Worm (Caenorhabditis elegans) whole organism, young adult: ENCODE measurements around the gene T28A8.8.

ENCODE experiments used
- B0336.3 ChIP-seq: fragments of 200-800 bp; sonication (Bioruptor generic); IDR thresholded peaks from 2 replicates; pipeline ENCODE4 v1.3.6; 2022; ENCODE audit warnings: missing genetic modification characterization, missing compliant biosample characterization
- K11D2.4 ChIP-seq: fragments of 200-800 bp; sonication (Bioruptor generic); IDR thresholded peaks from 2 replicates; pipeline ENCODE4 v1.3.6; 2022; ENCODE audit warnings: missing genetic modification reagents, missing genetic modification characterization, missing compliant biosample characterization
- K12H6.12 ChIP-seq: fragments of 200-800 bp; sonication (Bioruptor generic); optimal IDR thresholded peaks from 2 replicates; lab custom pipeline; 2018; ENCODE audit warnings: mild to moderate bottlenecking, missing genetic modification characterization, missing compliant biosample characterization
- ZK185.1 ChIP-seq: sonication (generic microtip); optimal IDR thresholded peaks from 2 replicates; lab custom pipeline; 2016; ENCODE audit warnings: mild to moderate bottlenecking, missing genetic modification characterization, missing compliant biosample characterization; ENCODE audit not compliant: poor library complexity, severe bottlenecking
- ama-1 ChIP-seq, 3 experiments: fragments of 150-350 bp in 1 of 3; sonication (generic microtip) in 2 of 3; optimal IDR thresholded peaks; 2 replicates each; lab custom pipeline; 2014 to 2018; ENCODE audit warnings: missing biosample characterization in 2 of 3, missing genetic modification characterization in 2 of 3, missing genetic modification reagents in 2 of 3
- attf-5 ChIP-seq: fragments of 200-800 bp; sonication (Bioruptor generic); optimal IDR thresholded peaks from 2 replicates; lab custom pipeline; 2018; ENCODE audit warnings: mild to moderate bottlenecking, missing genetic modification characterization, missing compliant biosample characterization
- cebp-1 ChIP-seq, 2 experiments: fragments of 200-800 bp in 1 of 2; sonication (Bioruptor generic) in 1 of 2; sonication (generic microtip) in 1 of 2; IDR thresholded peaks in 1 of 2; optimal IDR thresholded peaks in 1 of 2; 2 replicates each; pipeline versions ENCODE4 v1.3.6 to Lab custom; 2017 to 2022; ENCODE audit warnings: missing compliant biosample characterization in 2 of 2, missing genetic modification characterization in 2 of 2, mild to moderate bottlenecking in 1 of 2, missing genetic modification reagents in 1 of 2, moderate library complexity in 1 of 2
- chd-7 ChIP-seq: sonication (generic microtip); optimal IDR thresholded peaks from 2 replicates; lab custom pipeline; 2016; ENCODE audit warnings: mild to moderate bottlenecking, missing genetic modification characterization, moderate library complexity, missing compliant biosample characterization
- dox-1 ChIP-seq: fragments of 200-800 bp; sonication (Bioruptor generic); IDR thresholded peaks from 2 replicates; pipeline ENCODE4 v1.3.6; 2022; ENCODE audit warnings: missing genetic modification reagents, missing genetic modification characterization, missing compliant biosample characterization
- egl-18 ChIP-seq: fragments of 200-800 bp; sonication (Bioruptor generic); IDR thresholded peaks from 2 replicates; pipeline ENCODE4 v1.3.6; 2022; ENCODE audit warnings: missing genetic modification reagents, missing genetic modification characterization, missing compliant biosample characterization
- hmg-1.2 ChIP-seq: fragments of 200-800 bp; sonication (Bioruptor generic); IDR thresholded peaks from 2 replicates; pipeline ENCODE4 v1.3.6; 2022; ENCODE audit warnings: missing genetic modification reagents, missing genetic modification characterization, missing compliant biosample characterization
- let-607 ChIP-seq, 2 experiments: fragments of 200-800 bp in 1 of 2; sonication (Bioruptor generic) in 1 of 2; sonication (generic microtip) in 1 of 2; optimal IDR thresholded peaks; 2 replicates each; lab custom pipeline; 2016 to 2018; ENCODE audit warnings: mild to moderate bottlenecking in 2 of 2, missing compliant biosample characterization in 2 of 2, missing genetic modification characterization in 2 of 2, moderate library complexity in 2 of 2, missing genotype in 1 of 2
- lin-40 ChIP-seq: sonication (generic microtip); optimal IDR thresholded peaks from 2 replicates; lab custom pipeline; 2016; ENCODE audit warnings: missing genetic modification characterization, mild to moderate bottlenecking, missing compliant biosample characterization, missing genotype, missing genetic modification reagents
- lin-54 ChIP-seq: fragments of 200-800 bp; sonication (Bioruptor generic); optimal IDR thresholded peaks from 2 replicates; lab custom pipeline; 2018; ENCODE audit warnings: mild to moderate bottlenecking, missing genetic modification characterization, missing compliant biosample characterization
- lsl-1 ChIP-seq: fragments of 200-800 bp; sonication (Bioruptor generic); optimal IDR thresholded peaks from 2 replicates; lab custom pipeline; 2018; ENCODE audit warnings: mild to moderate bottlenecking, missing genetic modification characterization, moderate library complexity, missing compliant biosample characterization
- madf-10 ChIP-seq: sonication (generic microtip); optimal IDR thresholded peaks from 2 replicates; lab custom pipeline; 2016; ENCODE audit warnings: mild to moderate bottlenecking, missing genetic modification characterization, missing compliant biosample characterization
- madf-8 ChIP-seq: fragments of 200-800 bp; sonication (Bioruptor generic); conservative IDR thresholded peaks from 2 replicates; pipeline ENCODE4 v1.3.6; 2022; ENCODE audit warnings: missing genetic modification reagents, missing genetic modification characterization, missing compliant biosample characterization
- mcd-1 ChIP-seq: fragments of 200-800 bp; sonication (Bioruptor generic); IDR thresholded peaks from 2 replicates; pipeline ENCODE4 v1.3.6; 2022; ENCODE audit warnings: missing genetic modification reagents, missing genetic modification characterization, missing compliant biosample characterization
- mes-4 ChIP-seq: sonication (generic microtip); optimal IDR thresholded peaks from 2 replicates; lab custom pipeline; 2016; ENCODE audit warnings: missing genotype, missing genetic modification characterization, missing compliant biosample characterization
- nhr-80 ChIP-seq: sonication (generic microtip); optimal IDR thresholded peaks from 2 replicates; lab custom pipeline; 2016; ENCODE audit warnings: missing genetic modification characterization, missing compliant biosample characterization
- nhr-90 ChIP-seq: sonication (generic microtip); optimal IDR thresholded peaks from 2 replicates; lab custom pipeline; 2016; ENCODE audit warnings: missing genotype, mild to moderate bottlenecking, missing genetic modification characterization, missing compliant biosample characterization
- pbrm-1 ChIP-seq: fragments of 200-800 bp; sonication (Bioruptor generic); IDR thresholded peaks from 2 replicates; pipeline ENCODE4 v1.3.6; 2022; ENCODE audit warnings: missing genetic modification reagents, missing genetic modification characterization, missing compliant biosample characterization
- pha-4 ChIP-seq: fragments of 150-350 bp; sonication (generic microtip); optimal IDR thresholded peaks from 2 replicates; lab custom pipeline; 2014; ENCODE audit warnings: missing biosample characterization, missing genetic modification reagents, missing genetic modification characterization
- snpc-4 ChIP-seq, 5 experiments: fragments of 150-350 bp in 1 of 5; sonication (generic microtip) in 4 of 5; optimal IDR thresholded peaks; 2 replicates each; lab custom pipeline; 2014 to 2018; ENCODE audit warnings: missing genetic modification characterization in 5 of 5, missing biosample characterization in 3 of 5, antibody characterized with exemption in 2 of 5, mild to moderate bottlenecking in 2 of 5, missing compliant biosample characterization in 2 of 5, missing genotype in 2 of 5, moderate library complexity in 2 of 5, missing genetic modification reagents in 1 of 5
- tbp1 ChIP-seq: fragments of 200-800 bp; sonication (Bioruptor generic); optimal IDR thresholded peaks from 2 replicates; lab custom pipeline; 2018; ENCODE audit warnings: mild to moderate bottlenecking, missing genetic modification characterization, missing compliant biosample characterization
- unc-62 ChIP-seq: fragments of 150-350 bp; optimal IDR thresholded peaks from 2 replicates; lab custom pipeline; 2014; ENCODE audit warnings: missing biosample characterization, missing genetic modification reagents, missing genetic modification characterization
- ztf-22 ChIP-seq: fragments of 200-800 bp; sonication (Bioruptor generic); optimal IDR thresholded peaks from 2 replicates; lab custom pipeline; 2018; ENCODE audit warnings: mild to moderate bottlenecking, missing genetic modification characterization, moderate library complexity, missing compliant biosample characterization
- ztf-25 ChIP-seq: fragments of 200-800 bp; sonication (Bioruptor generic); IDR thresholded peaks from 2 replicates; pipeline ENCODE4 v1.3.6; 2022; ENCODE audit warnings: missing genetic modification reagents, missing genetic modification characterization, missing compliant biosample characterization
- ztf-26 ChIP-seq: sonication (generic microtip); optimal IDR thresholded peaks from 2 replicates; lab custom pipeline; 2017; ENCODE audit warnings: missing genetic modification characterization, missing compliant biosample characterization

Gene T28A8.8

ce11 chrIII:13548982-13549381 lies 46.4 kb downstream of the T28A8.8 start, which contains the start of gene mmad-1:
mmad-1 (minus strand) TSS chrIII:13549005.
- TF ChIP-seq madf-10 (tag; lab: Kevin White, UChicago) (peak; percentile 47), K12H6.12 (tag; lab: Kevin White, UChicago) (peak; percentile 2), tbp1 (GFP tag; lab: Kevin White, UChicago) (peak; percentile 57), B0336.3 (GFP tag; lab: Robert Waterston, UW) (peak; percentile 20; the same call in 1 of the 2 replicates), nhr-80 (peak; percentile 63), ztf-26 (tag; lab: Kevin White, UChicago) (no peak), ama-1 (optimal IDR thresholded peaks at IDR 0.05; lab: Kevin White, UChicago) (peak; percentile 72), ama-1 (GFP tag; optimal IDR thresholded peaks at IDR 0.05; lab: Kevin White, UChicago) (no peak), ztf-22 (GFP tag; lab: Kevin White, UChicago) (peak; percentile 31), mes-4 (tag; lab: Kevin White, UChicago) (no peak), ZK185.1 (tag; lab: Kevin White, UChicago) (peak; percentile 11), pha-4 (tag; lab: Kevin White, UChicago) (peak; percentile 50), ztf-25 (no peak), chd-7 (peak; percentile 51), madf-8 (GFP tag; lab: Robert Waterston, UW) (no peak), K11D2.4 (GFP tag; lab: Robert Waterston, UW) (peak; percentile 43; the same call in 1 of the 2 replicates), nhr-90 (tag; lab: Kevin White, UChicago) (no peak), attf-5 (GFP tag; lab: Kevin White, UChicago) (peak; percentile 78), snpc-4 (GFP tag; optimal IDR thresholded peaks at IDR 0.05; lab: Kevin White, UChicago) (no peak), snpc-4 (tag; optimal IDR thresholded peaks at IDR 0.05; lab: Kevin White, UChicago) (peak in 2 of 4 experiments; percentile 14 to 33), lin-54 (GFP tag; lab: Kevin White, UChicago) (no peak), dox-1 (GFP tag; lab: Robert Waterston, UW) (peak; percentile 25; the same call in 1 of the 2 replicates), pbrm-1 (peak; percentile 46; the same call in 1 of the 2 replicates), let-607 (tag; optimal IDR thresholded peaks at IDR 0.05; lab: Kevin White, UChicago) (peak in 1 of 2 experiments; percentile 35), hmg-1.2 (peak; percentile 91), mcd-1 (GFP tag; lab: Robert Waterston, UW) (peak; percentile 34; the same call in 1 of the 2 replicates), cebp-1 (GFP tag; IDR thresholded peaks at IDR 0.05; lab: Robert Waterston, UW) (no peak), cebp-1 (tag; optimal IDR thresholded peaks at IDR 0.05; lab: Kevin White, UChicago) (peak; percentile 70), unc-62 (GFP tag; lab: Kevin White, UChicago) (peak; percentile 86), lin-40 (peak; percentile 35)

ce11 chrIII:13549960-13550359 lies 47.3 kb downstream of the T28A8.8 start:
- TF ChIP-seq B0336.3 (GFP tag; lab: Robert Waterston, UW) (no peak), egl-18 (GFP tag; lab: Robert Waterston, UW) (no peak), lsl-1 (GFP tag; lab: Kevin White, UChicago) (no peak), ztf-26 (tag; lab: Kevin White, UChicago) (peak; percentile 56), lin-40 (peak; percentile 1)
